Fruit fly (Drosophila melanogaster): ENCODE measurements around the gene GluRS-m.

The GluRS-m gene

dm6 chr3L:16417024-16417423 is at the start of gene GluRS-m:
GluRS-m (minus strand) TSS chr3L:16417177.
- no peak for TF ChIP-seq CG17801 (GFP tag; optimal IDR thresholded peaks at IDR 0.05; ENCODE audit: partially characterized antibody)

dm6 chr3L:16463846-16464245 is 46.9 kb upstream of the GluRS-m start:
- TF ChIP-seq CG17801 (GFP tag; optimal IDR thresholded peaks at IDR 0.05; ENCODE audit: partially characterized antibody): peak; percentile 52

dm6 chr3L:16451887-16452751 is 35.1 kb upstream of the GluRS-m start, which contains the start of gene dsx-c73A:
dsx-c73A (minus strand) TSS chr3L:16451958.
- no peak for TF ChIP-seq CG17801 (GFP tag; optimal IDR thresholded peaks at IDR 0.05; ENCODE audit: partially characterized antibody)

- TF ChIP-seq CG17801 (GFP tag; optimal IDR thresholded peaks at IDR 0.05; ENCODE audit: partially characterized antibody): no peak
These were observed 25.7 kb upstream of the GluRS-m start for dm6 chr3L:16442628-16443027.

- TF ChIP-seq CG17801 (GFP tag; optimal IDR thresholded peaks at IDR 0.05; ENCODE audit: partially characterized antibody): no peak
These were observed 20.3 kb upstream of the GluRS-m start for dm6 chr3L:16437271-16437670.

- TF ChIP-seq CG17801 (GFP tag; optimal IDR thresholded peaks at IDR 0.05; ENCODE audit: partially characterized antibody): no peak
These were observed 16.6 kb upstream of the GluRS-m start for dm6 chr3L:16433556-16433955.

dm6 chr3L:16431056-16431455 is 14.1 kb upstream of the GluRS-m start:
- no peak for TF ChIP-seq CG17801 (GFP tag; optimal IDR thresholded peaks at IDR 0.05; ENCODE audit: partially characterized antibody)

- TF ChIP-seq CG17801 (GFP tag; optimal IDR thresholded peaks at IDR 0.05; ENCODE audit: partially characterized antibody): no peak
These were observed 12.5 kb upstream of the GluRS-m start for dm6 chr3L:16429451-16429850.

dm6 chr3L:16419059-16419773 is 2.2 kb upstream of the GluRS-m start, which contains the start of the genes TyrRS and CG33158:
TyrRS (minus strand) TSS chr3L:16419302.
CG33158 (plus strand) TSS chr3L:16419597.
- TF ChIP-seq CG17801 (GFP tag; optimal IDR thresholded peaks at IDR 0.05; ENCODE audit: partially characterized antibody): no peak

dm6 chr3L:16412394-16412950 is 4.5 kb downstream of the GluRS-m start, which contains the start of gene Serinc:
Serinc (plus strand) TSS chr3L:16412722.
- peak; percentile 47 for TF ChIP-seq CG17801 (GFP tag; optimal IDR thresholded peaks at IDR 0.05; ENCODE audit: partially characterized antibody)

dm6 chr3L:16411566-16411965 is 5.4 kb downstream of the GluRS-m start, which contains the start of gene fax:
fax (minus strand) TSS chr3L:16411828.
- TF ChIP-seq CG17801 (GFP tag; optimal IDR thresholded peaks at IDR 0.05; ENCODE audit: partially characterized antibody): peak; percentile 29

dm6 chr3L:16410234-16411119 is 6.5 kb downstream of the GluRS-m start:
- TF ChIP-seq CG17801 (GFP tag; optimal IDR thresholded peaks at IDR 0.05; ENCODE audit: partially characterized antibody): no peak

- TF ChIP-seq CG17801 (GFP tag; optimal IDR thresholded peaks at IDR 0.05; ENCODE audit: partially characterized antibody): no peak
These were observed 7.3 kb downstream of the GluRS-m start for dm6 chr3L:16409440-16410233.

Measured in ovary, adult (tissue).